Worm (Caenorhabditis elegans) whole organism, L2 larva: Measurements from ENCODE around the gene fmo-2.

Experiments
- C34F6.9 ChIP-seq: fragments of 150-350 bp; optimal IDR thresholded peaks from 2 replicates; lab custom pipeline; 2014; ENCODE audit warnings: missing biosample characterization, missing genetic modification characterization
- R02D3.7 ChIP-seq: fragments of 150-350 bp; optimal IDR thresholded peaks from 2 replicates; lab custom pipeline; 2014; ENCODE audit warnings: missing biosample characterization, missing genetic modification characterization
- ZK546.5 ChIP-seq: sonication (generic microtip); optimal IDR thresholded peaks from 2 replicates; lab custom pipeline; 2017; ENCODE audit warnings: missing biosample characterization, missing genetic modification characterization
- alr-1 ChIP-seq: fragments of 150-350 bp; optimal IDR thresholded peaks from 2 replicates; lab custom pipeline; 2014; ENCODE audit warnings: missing biosample characterization, missing genetic modification characterization
- blmp-1 ChIP-seq: sonication (generic microtip); optimal IDR thresholded peaks from 2 replicates; lab custom pipeline; 2017; ENCODE audit warnings: missing genetic modification characterization, mild to moderate bottlenecking, missing compliant biosample characterization, antibody characterized with exemption, moderate library complexity; ENCODE audit not compliant: insufficient read depth
- ceh-16 ChIP-seq: fragments of 150-350 bp; optimal IDR thresholded peaks from 2 replicates; lab custom pipeline; 2014; ENCODE audit warnings: missing biosample characterization, missing genetic modification characterization
- ceh-82 ChIP-seq: fragments of 150-350 bp; optimal IDR thresholded peaks from 2 replicates; lab custom pipeline; 2014; ENCODE audit warnings: missing biosample characterization, missing genetic modification characterization
- dmd-4 ChIP-seq: sonication (generic microtip); optimal IDR thresholded peaks from 2 replicates; lab custom pipeline; 2017; ENCODE audit warnings: missing biosample characterization, missing genetic modification characterization
- egl-27 ChIP-seq: sonication (generic microtip); optimal IDR thresholded peaks from 3 replicates; lab custom pipeline; 2017; ENCODE audit warnings: missing biosample characterization, missing genetic modification reagents, missing genetic modification characterization
- elt-1 ChIP-seq: fragments of 150-350 bp; optimal IDR thresholded peaks from 2 replicates; lab custom pipeline; 2014; ENCODE audit warnings: missing biosample characterization, missing genetic modification characterization
- elt-3 ChIP-seq: sonication (generic microtip); optimal IDR thresholded peaks from 2 replicates; lab custom pipeline; 2017; ENCODE audit warnings: missing biosample characterization, missing genetic modification characterization
- fos-1 ChIP-seq: fragments of 150-350 bp; optimal IDR thresholded peaks from 2 replicates; lab custom pipeline; 2014; ENCODE audit warnings: missing biosample characterization, missing genetic modification characterization
- gmeb-1 ChIP-seq: fragments of 150-350 bp; optimal IDR thresholded peaks from 2 replicates; lab custom pipeline; 2014; ENCODE audit warnings: missing biosample characterization, missing genetic modification characterization
- lin-11 ChIP-seq: fragments of 150-350 bp; sonication (generic microtip); optimal IDR thresholded peaks from 2 replicates; lab custom pipeline; 2014; ENCODE audit warnings: missing biosample characterization, missing genetic modification characterization, inconsistent platforms, mixed read lengths
- lsy-2 ChIP-seq, 2 experiments: fragments of 150-350 bp in 1 of 2; sonication (generic microtip) in 1 of 2; optimal IDR thresholded peaks; 2 replicates each; lab custom pipeline; 2014 to 2017; ENCODE audit warnings: missing biosample characterization in 2 of 2, missing genetic modification characterization in 2 of 2
- mab-5 ChIP-seq: fragments of 150-350 bp; optimal IDR thresholded peaks from 2 replicates; lab custom pipeline; 2014; ENCODE audit warnings: missing biosample characterization, missing genetic modification characterization
- mbf-1 ChIP-seq: sonication (generic microtip); optimal IDR thresholded peaks from 2 replicates; lab custom pipeline; 2017; ENCODE audit warnings: missing biosample characterization, missing genetic modification characterization
- mdl-1 ChIP-seq, 2 experiments: fragments of 150-350 bp in 1 of 2; sonication (generic microtip) in 1 of 2; optimal IDR thresholded peaks; 2 replicates each; lab custom pipeline; 2017; ENCODE audit warnings: missing biosample characterization in 2 of 2, missing genetic modification characterization in 2 of 2
- nhr-10 ChIP-seq: sonication (generic microtip); optimal IDR thresholded peaks from 2 replicates; lab custom pipeline; 2017; ENCODE audit warnings: missing biosample characterization, missing genetic modification characterization
- nhr-11 ChIP-seq: fragments of 150-350 bp; optimal IDR thresholded peaks from 2 replicates; lab custom pipeline; 2014; ENCODE audit warnings: missing biosample characterization, missing genetic modification characterization
- nhr-25 ChIP-seq: fragments of 150-350 bp; sonication (generic microtip); optimal IDR thresholded peaks from 3 replicates; lab custom pipeline; 2014; ENCODE audit warnings: missing biosample characterization, missing genetic modification characterization
- nhr-6 ChIP-seq: fragments of 150-350 bp; optimal IDR thresholded peaks from 2 replicates; lab custom pipeline; 2014; ENCODE audit warnings: missing biosample characterization, missing genetic modification characterization
- nhr-77 ChIP-seq: fragments of 150-350 bp; optimal IDR thresholded peaks from 2 replicates; lab custom pipeline; 2014; ENCODE audit warnings: missing biosample characterization, missing genetic modification characterization
- sem-4 ChIP-seq: fragments of 150-350 bp; optimal IDR thresholded peaks from 2 replicates; lab custom pipeline; 2014; ENCODE audit warnings: missing biosample characterization, missing genetic modification reagents, missing genetic modification characterization
- skn-1 ChIP-seq: sonication (generic microtip); optimal IDR thresholded peaks from 2 replicates; lab custom pipeline; 2017; ENCODE audit warnings: missing biosample characterization, missing genetic modification characterization
- sma-3 ChIP-seq: sonication (generic microtip); optimal IDR thresholded peaks from 2 replicates; lab custom pipeline; 2016; ENCODE audit warnings: missing genetic modification reagents, missing genetic modification characterization, missing compliant biosample characterization
- sma-9 ChIP-seq, 2 experiments: fragments of 150-350 bp in 1 of 2; sonication (generic microtip) in 1 of 2; optimal IDR thresholded peaks; 2 replicates each; lab custom pipeline; 2014 to 2016; ENCODE audit warnings: missing genetic modification characterization in 2 of 2, mild to moderate bottlenecking in 1 of 2, missing biosample characterization in 1 of 2, missing compliant biosample characterization in 1 of 2, missing genetic modification reagents in 1 of 2, moderate library complexity in 1 of 2
- unc-39 ChIP-seq: fragments of 150-350 bp; optimal IDR thresholded peaks from 2 replicates; lab custom pipeline; 2014; ENCODE audit warnings: missing biosample characterization, missing genetic modification characterization
- unc-55 ChIP-seq: fragments of 150-350 bp; sonication (generic microtip); optimal IDR thresholded peaks from 3 replicates; lab custom pipeline; 2014; ENCODE audit warnings: missing biosample characterization, missing genetic modification reagents, missing genetic modification characterization
- zag-1 ChIP-seq: fragments of 150-350 bp; optimal IDR thresholded peaks from 2 replicates; lab custom pipeline; 2014; ENCODE audit warnings: missing biosample characterization, missing genetic modification characterization

fmo-2 gene

ce11 chrIV:10661072-10661471 is 21.3 kb upstream of the fmo-2 start:
- TF ChIP-seq ceh-82 (tag; lab: Kevin White, UChicago) (no peak), fos-1 (tag; lab: Kevin White, UChicago) (peak; percentile 62)

- TF ChIP-seq gmeb-1 = peak; percentile 8
- TF ChIP-seq skn-1 (tag; lab: Kevin White, UChicago) = no peak
- TF ChIP-seq nhr-10 (tag; lab: Kevin White, UChicago) = no peak
- TF ChIP-seq unc-39 (tag; lab: Kevin White, UChicago) = no peak
- no peak for TF ChIP-seq lsy-2 (tag; optimal IDR thresholded peaks at IDR 0.05; lab: Kevin White, UChicago)
- peak; percentile 52 for TF ChIP-seq fos-1 (tag; lab: Kevin White, UChicago)
These were observed 20.6 kb upstream of the fmo-2 start, which contains the start of gene fmo-1 for ce11 chrIV:10661760-10662159. TSS of gene fmo-1 (plus strand) at chrIV:10661857.

- TF ChIP-seq zag-1 (tag; lab: Kevin White, UChicago) (no peak), egl-27 (tag; lab: Kevin White, UChicago) (no peak), fos-1 (tag; lab: Kevin White, UChicago) (no peak), dmd-4 (tag; lab: Kevin White, UChicago) (no peak), mab-5 (tag; lab: Kevin White, UChicago) (no peak), ZK546.5 (no peak), C34F6.9 (tag; lab: Kevin White, UChicago) (no peak), nhr-25 (tag; lab: Kevin White, UChicago) (no peak), gmeb-1 (no peak), sma-9 (GFP tag; optimal IDR thresholded peaks at IDR 0.05; lab: Kevin White, UChicago) (no peak), sma-9 (tag; optimal IDR thresholded peaks at IDR 0.05; lab: Kevin White, UChicago) (no peak), nhr-6 (no peak), ceh-16 (no peak)
These were observed 18.2 kb upstream of the fmo-2 start, which contains the start of gene K08C7.7 for ce11 chrIV:10664134-10664533. TSS of gene K08C7.7 (plus strand) at chrIV:10664434.

DNA sequence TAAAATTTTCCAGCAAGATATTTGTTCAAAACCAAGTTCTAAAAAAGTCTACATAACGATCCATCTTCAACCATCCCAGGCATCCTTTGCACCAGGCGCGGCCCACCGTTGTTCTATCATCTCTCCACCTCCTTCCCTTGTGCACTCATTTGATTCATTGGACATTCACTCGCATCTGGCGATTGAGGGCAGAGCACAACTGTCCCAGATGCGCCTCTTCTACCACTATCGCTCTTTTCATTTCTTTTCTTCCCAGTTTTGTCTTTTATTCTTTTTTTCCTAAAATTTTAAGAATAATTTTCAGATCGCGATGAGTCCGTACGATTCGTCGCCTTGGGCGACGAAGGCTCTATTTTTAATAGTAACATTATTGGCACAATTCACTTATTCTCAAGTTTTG is 15.8 kb upstream of the fmo-2 start, which contains the start of gene epi-1:
TSS of gene epi-1 (plus strand) at position 301 of the 400 bp plus-strand sequence.
- no peak for TF ChIP-seq ZK546.5
- TF ChIP-seq alr-1 = no peak
- TF ChIP-seq dmd-4 (tag; lab: Kevin White, UChicago) = no peak
- TF ChIP-seq blmp-1 = no peak
- no peak for TF ChIP-seq nhr-6
- TF ChIP-seq gmeb-1 = no peak
- TF ChIP-seq nhr-25 (tag; lab: Kevin White, UChicago) = no peak
- TF ChIP-seq mbf-1 = no peak

DNA sequence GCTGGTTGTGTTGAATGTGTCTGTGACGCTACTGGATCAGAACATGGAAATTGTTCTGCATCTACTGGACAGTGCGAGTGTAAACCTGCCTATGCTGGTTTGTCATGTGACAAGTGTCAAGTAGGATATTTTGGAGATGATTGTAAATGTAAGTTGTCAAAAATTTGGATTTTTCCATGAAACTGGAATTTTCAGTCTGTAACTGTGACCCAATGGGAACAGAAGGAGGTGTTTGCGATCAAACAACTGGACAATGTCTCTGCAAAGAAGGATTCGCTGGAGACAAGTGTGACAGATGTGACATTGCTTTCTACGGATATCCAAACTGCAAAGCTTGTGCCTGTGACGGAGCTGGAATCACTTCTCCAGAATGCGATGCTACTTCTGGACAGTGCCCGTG is 13.8 kb upstream of the fmo-2 start:
- no peak for TF ChIP-seq mdl-1 (tag; optimal IDR thresholded peaks at IDR 0.05; lab: Kevin White, UChicago)
- no peak for TF ChIP-seq nhr-11 (tag; lab: Kevin White, UChicago)
- TF ChIP-seq unc-55 = no peak
- TF ChIP-seq nhr-6 = no peak
- no peak for TF ChIP-seq sem-4 (tag; lab: Kevin White, UChicago)
- TF ChIP-seq elt-1 (tag; lab: Kevin White, UChicago) = no peak
- TF ChIP-seq skn-1 (tag; lab: Kevin White, UChicago) = no peak
- no peak for TF ChIP-seq lin-11
- no peak for TF ChIP-seq fos-1 (tag; lab: Kevin White, UChicago)
- no peak for TF ChIP-seq zag-1 (tag; lab: Kevin White, UChicago)
- no peak for TF ChIP-seq sma-3
- TF ChIP-seq nhr-77 (tag; lab: Kevin White, UChicago) = no peak
- TF ChIP-seq elt-3 (tag; lab: Kevin White, UChicago) = no peak
- TF ChIP-seq, all 48 proteins: peak for 0

DNA sequence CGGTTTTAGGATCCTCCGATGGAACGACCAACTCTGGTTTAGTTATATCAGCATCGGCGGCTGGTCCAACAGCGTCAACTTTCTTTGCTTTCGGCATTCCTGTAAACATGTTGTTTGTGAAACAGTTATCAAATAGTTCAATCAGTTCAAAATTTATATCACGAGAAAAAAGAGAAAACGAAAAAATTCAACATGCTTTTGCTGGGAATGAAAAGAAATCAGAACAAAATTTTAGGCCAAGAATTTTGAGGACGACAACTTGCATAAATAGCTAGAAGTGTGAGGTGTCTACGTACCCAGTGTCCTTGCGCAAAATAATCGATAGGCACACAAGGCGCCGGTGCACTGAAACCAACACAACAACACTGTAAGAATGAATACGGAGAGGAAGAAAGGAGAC is 1.9 kb upstream of the fmo-2 start, which contains the start of gene K08C7.4:
TSS of gene K08C7.4 (minus strand) at position 101 of the 400 bp plus-strand sequence.
- no peak for TF ChIP-seq unc-39 (tag; lab: Kevin White, UChicago)
- TF ChIP-seq mab-5 (tag; lab: Kevin White, UChicago) = no peak
- TF ChIP-seq ceh-82 (tag; lab: Kevin White, UChicago) = no peak
- no peak for TF ChIP-seq R02D3.7 (tag; lab: Kevin White, UChicago)
- TF ChIP-seq, all 48 proteins: peak for 0
